Worm (Caenorhabditis elegans) whole organism, midembryonic: ENCODE measurements around the gene rpl-25.1.

Experiments used
- T22C8.4 ChIP-seq: fragments of 200-800 bp; sonication (Bioruptor generic); IDR thresholded peaks from 2 replicates; pipeline ENCODE4 v1.3.6; 2022; ENCODE audit warnings: missing genetic modification characterization, missing compliant biosample characterization
- cog-1 ChIP-seq: sonication (generic microtip); optimal IDR thresholded peaks from 2 replicates; lab custom pipeline; 2016; ENCODE audit warnings: missing genetic modification characterization, missing compliant biosample characterization
- flt-1 ChIP-seq: fragments of 200-800 bp; sonication (Bioruptor generic); IDR thresholded peaks from 2 replicates; pipeline ENCODE4 v1.3.6; 2022; ENCODE audit warnings: missing genetic modification characterization, missing compliant biosample characterization
- klf-2 ChIP-seq: fragments of 200-800 bp; sonication (Bioruptor generic); conservative IDR thresholded peaks from 2 replicates; pipeline ENCODE4 v1.3.6; 2022; ENCODE audit warnings: missing genetic modification reagents, missing genetic modification characterization, missing compliant biosample characterization
- ref-1 ChIP-seq: fragments of 200-800 bp; sonication (Bioruptor generic); conservative IDR thresholded peaks from 2 replicates; pipeline ENCODE4 v1.3.6; 2022; ENCODE audit warnings: missing genetic modification reagents, missing genetic modification characterization, missing compliant biosample characterization
- ztf-23 ChIP-seq: fragments of 200-800 bp; sonication (Bioruptor generic); IDR thresholded peaks from 2 replicates; pipeline ENCODE4 v1.3.6; 2022; ENCODE audit warnings: missing genetic modification reagents, missing genetic modification characterization, missing compliant biosample characterization
- ztf-29 ChIP-seq: fragments of 200-800 bp; sonication (Bioruptor generic); IDR thresholded peaks from 2 replicates; pipeline ENCODE4 v1.3.6; 2022; ENCODE audit warnings: missing genetic modification reagents, missing genetic modification characterization, missing compliant biosample characterization

DNA sequence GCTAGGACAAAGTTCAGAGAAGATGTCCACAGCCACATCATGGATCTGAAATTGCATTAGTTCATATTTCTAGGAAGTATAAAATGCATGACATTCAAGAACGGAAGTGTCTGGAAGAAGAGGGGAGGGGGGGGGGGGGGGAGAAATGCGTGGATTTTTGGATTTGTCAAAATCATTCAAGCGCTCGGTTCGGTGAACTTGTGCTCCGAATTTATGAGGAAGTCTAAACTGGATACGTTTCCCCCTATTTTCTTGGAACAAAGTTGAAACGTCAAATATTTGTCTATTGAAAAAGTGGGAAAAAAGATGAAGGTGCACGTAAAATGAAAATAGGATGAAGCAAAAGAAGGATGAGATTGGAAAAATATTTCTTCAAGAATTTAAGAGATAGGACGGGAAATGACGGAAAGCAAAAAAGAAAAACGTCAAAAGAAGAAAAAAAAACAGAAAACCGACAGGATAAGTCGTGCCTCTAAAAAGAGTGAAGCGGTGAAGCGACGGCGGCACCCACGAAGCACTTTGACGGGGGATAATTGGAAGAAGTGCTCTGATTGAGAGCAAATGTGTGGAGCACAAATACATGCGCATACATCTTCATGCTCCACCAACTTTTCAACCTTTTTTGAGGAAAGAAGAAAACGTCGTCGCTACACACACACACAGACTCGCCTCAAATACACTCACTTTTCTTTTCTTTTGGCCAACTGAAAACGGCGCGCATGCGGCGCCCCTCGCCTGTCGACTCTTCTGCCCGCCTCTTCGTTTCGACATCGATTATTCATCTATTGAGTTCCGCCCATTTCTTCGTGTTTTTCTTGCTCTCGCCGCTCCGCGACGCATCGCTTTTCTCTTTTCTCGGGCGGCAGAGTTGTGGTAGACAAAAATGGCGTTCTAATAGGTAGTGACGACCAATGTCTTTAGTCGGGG, 5.9 kb downstream of the rpl-25.1 start, which contains the start of gene F55D10.4:
- TF ChIP-seq ztf-29 (GFP tag; lab: Robert Waterston, UW) (no peak), ref-1 (GFP tag; lab: Robert Waterston, UW) (no peak), ztf-23 (GFP tag; lab: Robert Waterston, UW) (no peak), flt-1 (GFP tag; lab: Robert Waterston, UW) (no peak), T22C8.4 (GFP tag; lab: Robert Waterston, UW) (no peak), klf-2 (GFP tag; lab: Robert Waterston, UW) (no peak), cog-1 (tag; lab: Kevin White, UChicago) (no peak)
